Fruit fly (Drosophila melanogaster) whole organism, adult: ENCODE data around the gene CG31275.

Experiments
- CG1620 ChIP-seq: fragments of 200-800 bp; sonication (Bioruptor generic); optimal IDR thresholded peaks from 2 replicates; lab custom pipeline; 2016; ENCODE audit warnings: missing biosample characterization, missing genetic modification characterization
- CG7045 ChIP-seq: fragments of 200-800 bp; sonication (Bioruptor generic); optimal IDR thresholded peaks from 2 replicates; lab custom pipeline; 2017; ENCODE audit warnings: missing biosample characterization, mild to moderate bottlenecking, missing genetic modification characterization
- Clk ChIP-seq: fragments of 200-800 bp; sonication (Bioruptor generic); optimal IDR thresholded peaks from 2 replicates; lab custom pipeline; 2017; ENCODE audit warnings: missing biosample characterization, missing genetic modification characterization
- Mnt ChIP-seq: fragments of 200-800 bp; sonication (Bioruptor generic); optimal IDR thresholded peaks from 2 replicates; lab custom pipeline; 2016; ENCODE audit warnings: missing biosample characterization, mild to moderate bottlenecking, missing genetic modification characterization

DNA sequence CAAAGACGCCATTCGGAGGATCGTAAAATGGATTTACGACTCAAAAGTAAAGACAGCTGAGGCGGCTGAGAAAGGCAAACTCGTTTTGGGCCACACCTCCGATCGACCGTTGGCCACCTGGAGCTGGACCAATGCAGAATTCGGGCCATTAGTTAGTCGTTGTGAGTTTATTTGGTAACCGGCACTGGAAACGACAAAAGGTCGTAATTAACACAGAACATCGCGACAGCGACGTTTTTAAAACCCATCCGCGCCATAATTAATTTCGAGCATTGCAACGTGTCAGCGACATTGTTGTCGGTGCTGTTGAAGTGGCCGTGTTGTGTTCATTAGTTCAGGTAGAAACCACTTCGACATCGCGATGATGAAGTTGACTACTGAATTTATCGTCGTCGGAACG, 46.7 kb upstream of the CG31275 start:
- TF ChIP-seq CG1620 (no peak), Mnt (GFP tag; lab: Kevin White, UChicago) (no peak), CG7045 (GFP tag; lab: Kevin White, UChicago) (no peak), Clk (GFP tag; lab: Kevin White, UChicago) (no peak)
